Fruit fly (Drosophila melanogaster) whole organism, embryonic: ENCODE results near the gene CG45011.

Source experiments
- CG10209 ChIP-seq: fragments of 200-800 bp; sonication (Bioruptor generic); optimal IDR thresholded peaks from 3 replicates; lab custom pipeline; 2017; ENCODE audit warnings: missing biosample characterization, mild to moderate bottlenecking, missing genetic modification characterization, missing genetic modification reagents
- CG11504 ChIP-seq: fragments of 200-800 bp; sonication (Bioruptor generic); optimal IDR thresholded peaks from 3 replicates; lab custom pipeline; 2019; ENCODE audit warnings: missing biosample characterization, mild to moderate bottlenecking, missing genetic modification characterization, moderate library complexity
- CG11723 ChIP-seq: fragments of 200-800 bp; sonication (Bioruptor generic); optimal IDR thresholded peaks from 2 replicates; lab custom pipeline; 2017; ENCODE audit warnings: missing biosample characterization, mild to moderate bottlenecking, missing genetic modification characterization
- CG14441 ChIP-seq: fragments of 200-800 bp; sonication (Bioruptor generic); IDR thresholded peaks from 2 replicates; pipeline ENCODE4 v1.3.6; 2022; ENCODE audit warnings: missing biosample characterization, missing genetic modification characterization
- CG15073 ChIP-seq: fragments of 200-800 bp; sonication (Bioruptor generic); optimal IDR thresholded peaks from 2 replicates; lab custom pipeline; 2016; ENCODE audit warnings: missing biosample characterization, missing genetic modification characterization
- CG1529 ChIP-seq: fragments of 200-800 bp; sonication (Bioruptor generic); optimal IDR thresholded peaks from 3 replicates; lab custom pipeline; 2018; ENCODE audit warnings: missing biosample characterization, missing genetic modification characterization
- CG1647 ChIP-seq: fragments of 200-800 bp; sonication (Bioruptor generic); optimal IDR thresholded peaks from 3 replicates; lab custom pipeline; 2016; ENCODE audit warnings: missing biosample characterization, missing genetic modification characterization
- CG16815 ChIP-seq: fragments of 200-800 bp; sonication (Bioruptor generic); optimal IDR thresholded peaks from 3 replicates; lab custom pipeline; 2017; ENCODE audit warnings: missing biosample characterization, mild to moderate bottlenecking, missing genetic modification characterization
- CG2120 ChIP-seq: fragments of 200-800 bp; sonication (Bioruptor generic); optimal IDR thresholded peaks from 3 replicates; lab custom pipeline; 2016; ENCODE audit warnings: missing biosample characterization, missing genetic modification characterization
- CG2712 ChIP-seq: fragments of 200-800 bp; optimal IDR thresholded peaks from 3 replicates; lab custom pipeline; 2019; ENCODE audit warnings: missing biosample characterization, mild to moderate bottlenecking, missing genetic modification characterization, moderate library complexity
- CG30431 ChIP-seq: fragments of 200-800 bp; sonication (Bioruptor generic); optimal IDR thresholded peaks from 2 replicates; lab custom pipeline; 2017; ENCODE audit warnings: missing biosample characterization, missing genetic modification characterization
- CG3065 ChIP-seq: fragments of 200-800 bp; sonication (Bioruptor generic); optimal IDR thresholded peaks from 2 replicates; lab custom pipeline; 2016; ENCODE audit warnings: missing biosample characterization, missing genetic modification characterization
- CG31224 ChIP-seq: fragments of 200-800 bp; sonication (Bioruptor generic); IDR thresholded peaks from 2 replicates; pipeline ENCODE4 v1.3.6; 2022; ENCODE audit warnings: missing biosample characterization, missing genetic modification characterization
- CG31441 ChIP-seq: fragments of 200-800 bp; sonication (Bioruptor generic); IDR thresholded peaks from 2 replicates; pipeline ENCODE4 v1.3.6; 2022; ENCODE audit warnings: missing biosample characterization, missing genetic modification characterization
- CG32772 ChIP-seq: fragments of 200-800 bp; sonication (Bioruptor generic); IDR thresholded peaks from 2 replicates; pipeline ENCODE4 v1.3.6; 2022; ENCODE audit warnings: missing biosample characterization, missing genetic modification characterization
- CG7556 ChIP-seq: fragments of 200-800 bp; sonication (Bioruptor generic); optimal IDR thresholded peaks from 2 replicates; lab custom pipeline; 2017; ENCODE audit warnings: missing biosample characterization, mild to moderate bottlenecking, missing genetic modification characterization
- CG8924 ChIP-seq: fragments of 200-800 bp; optimal IDR thresholded peaks from 3 replicates; lab custom pipeline; 2019; ENCODE audit warnings: missing biosample characterization, mild to moderate bottlenecking, missing genetic modification characterization, moderate library complexity
- CrebB ChIP-seq: fragments of 200-800 bp; sonication (Bioruptor generic); optimal IDR thresholded peaks from 3 replicates; lab custom pipeline; 2018; ENCODE audit warnings: missing biosample characterization, mild to moderate bottlenecking, missing genetic modification characterization
- Dll ChIP-seq: fragments of 200-800 bp; sonication (Bioruptor generic); IDR thresholded peaks from 4 replicates; pipeline ENCODE4 v1.3.6; 2022; ENCODE audit warnings: missing biosample characterization, missing genetic modification characterization; ENCODE audit not compliant: partially characterized antibody
- Dp ChIP-seq: fragments of 200-800 bp; sonication (Bioruptor generic); optimal IDR thresholded peaks from 2 replicates; lab custom pipeline; 2018; ENCODE audit warnings: missing biosample characterization, mild to moderate bottlenecking, missing genetic modification characterization, moderate library complexity
- Dref ChIP-seq: fragments of 200-800 bp; sonication (Bioruptor generic); IDR thresholded peaks from 2 replicates; pipeline ENCODE4 v1.3.6; 2022; ENCODE audit warnings: missing biosample characterization, missing genetic modification characterization
- Ets65A ChIP-seq: fragments of 200-800 bp; sonication (Bioruptor generic); peaks from one replicate; lab custom pipeline; 2016; ENCODE audit warnings: missing biosample characterization, missing genetic modification characterization
- Fer3 ChIP-seq: fragments of 200-800 bp; sonication (Bioruptor generic); optimal IDR thresholded peaks from 2 replicates; lab custom pipeline; 2018; ENCODE audit warnings: missing biosample characterization, mild to moderate bottlenecking, missing genetic modification characterization, moderate library complexity
- Gsc ChIP-seq: fragments of 200-800 bp; sonication (Bioruptor generic); IDR thresholded peaks from 2 replicates; pipeline ENCODE4 v1.3.6; 2022; ENCODE audit warnings: missing biosample characterization, missing genetic modification characterization
- HmgZ ChIP-seq: fragments of 200-800 bp; sonication (Bioruptor generic); optimal IDR thresholded peaks from 2 replicates; lab custom pipeline; 2018; ENCODE audit warnings: missing biosample characterization, mild to moderate bottlenecking, missing genetic modification characterization
- Hr3 ChIP-seq: fragments of 200-800 bp; sonication (Bioruptor generic); optimal IDR thresholded peaks from 3 replicates; lab custom pipeline; 2016; ENCODE audit warnings: missing biosample characterization, missing genetic modification characterization
- MESR4 ChIP-seq: fragments of 200-800 bp; sonication (Bioruptor generic); optimal IDR thresholded peaks from 2 replicates; lab custom pipeline; 2018; ENCODE audit warnings: missing biosample characterization, mild to moderate bottlenecking, missing genetic modification characterization, moderate library complexity
- Meics ChIP-seq: fragments of 200-800 bp; sonication (Bioruptor generic); optimal IDR thresholded peaks from 2 replicates; lab custom pipeline; 2017; ENCODE audit warnings: missing biosample characterization, mild to moderate bottlenecking, missing genetic modification characterization
- Nf-YC ChIP-seq: fragments of 200-800 bp; optimal IDR thresholded peaks from 3 replicates; lab custom pipeline; 2019; ENCODE audit warnings: missing biosample characterization, mild to moderate bottlenecking, missing genetic modification characterization, moderate library complexity
- Rfx ChIP-seq: fragments of 200-800 bp; sonication (Bioruptor generic); IDR thresholded peaks from 2 replicates; pipeline ENCODE4 v1.3.6; 2022; ENCODE audit warnings: missing biosample characterization, missing genetic modification characterization
- Side ChIP-seq: fragments of 200-800 bp; sonication (Bioruptor generic); optimal IDR thresholded peaks from 2 replicates; lab custom pipeline; 2016; ENCODE audit warnings: missing biosample characterization, missing genetic modification characterization
- Six4 ChIP-seq: fragments of 200-800 bp; sonication (Bioruptor generic); optimal IDR thresholded peaks from 2 replicates; lab custom pipeline; 2016; ENCODE audit warnings: missing biosample characterization, missing genetic modification characterization
- Trl ChIP-seq, 3 experiments: fragments of >200 bp in 2 of 3; fragments of 200-800 bp in 1 of 3; sonication (Bioruptor generic) in 1 of 3; optimal IDR thresholded peaks; 2 replicates in 1 of 3; 3 replicates in 2 of 3; lab custom pipeline; 2016 to 2017; ENCODE audit warnings: missing biosample characterization in 1 of 3, missing genetic modification characterization in 1 of 3
- Xbp1 ChIP-seq: fragments of 200-800 bp; sonication (Bioruptor generic); optimal IDR thresholded peaks from 3 replicates; lab custom pipeline; 2016; ENCODE audit warnings: missing biosample characterization, mild to moderate bottlenecking, missing genetic modification characterization
- ap ChIP-seq: fragments of 200-800 bp; sonication (Bioruptor generic); IDR thresholded peaks from 2 replicates; pipeline ENCODE4 v1.3.6; 2022; ENCODE audit warnings: missing biosample characterization, missing genetic modification characterization
- bcd ChIP-seq: fragments of 200-800 bp; sonication (Bioruptor generic); optimal IDR thresholded peaks from 2 replicates; lab custom pipeline; 2017; ENCODE audit warnings: missing biosample characterization, mild to moderate bottlenecking, missing genetic modification characterization
- bsh ChIP-seq, 2 experiments: fragments of 200-800 bp; sonication (Bioruptor generic); optimal IDR thresholded peaks; 2 replicates each; lab custom pipeline; 2017 to 2018; ENCODE audit warnings: mild to moderate bottlenecking in 2 of 2, missing biosample characterization in 2 of 2, missing genetic modification characterization in 2 of 2, moderate library complexity in 1 of 2
- btn ChIP-seq: fragments of 200-800 bp; sonication (Bioruptor generic); optimal IDR thresholded peaks from 2 replicates; lab custom pipeline; 2016; ENCODE audit warnings: missing biosample characterization, missing genetic modification characterization
- crp ChIP-seq, 2 experiments: fragments of 200-800 bp; sonication (Bioruptor generic); optimal IDR thresholded peaks; 2 replicates in 1 of 2; 3 replicates in 1 of 2; lab custom pipeline; 2017; ENCODE audit warnings: missing biosample characterization in 2 of 2, missing genetic modification characterization in 2 of 2, mild to moderate bottlenecking in 1 of 2, moderate library complexity in 1 of 2
- danr ChIP-seq: fragments of 200-800 bp; sonication (Bioruptor generic); IDR thresholded peaks from 2 replicates; pipeline ENCODE4 v1.3.6; 2022; ENCODE audit warnings: missing biosample characterization, missing genetic modification characterization
- eve ChIP-seq, 2 experiments: fragments of >200 bp; optimal IDR thresholded peaks; 2 replicates each; lab custom pipeline; 2017; ENCODE audit warnings: missing biosample characterization in 2 of 2, missing genetic modification characterization in 2 of 2
- fd102C ChIP-seq: fragments of 200-800 bp; sonication (Bioruptor generic); optimal IDR thresholded peaks from 2 replicates; lab custom pipeline; 2018; ENCODE audit warnings: missing biosample characterization, mild to moderate bottlenecking, missing genetic modification characterization, moderate library complexity
- gcm ChIP-seq: fragments of 200-800 bp; sonication (Bioruptor generic); optimal IDR thresholded peaks from 2 replicates; lab custom pipeline; 2019; ENCODE audit warnings: missing biosample characterization, mild to moderate bottlenecking, missing genetic modification characterization, moderate library complexity
- gsb ChIP-seq: fragments of 200-800 bp; sonication (Bioruptor generic); IDR thresholded peaks from 2 replicates; pipeline ENCODE4 v1.3.6; 2022; ENCODE audit warnings: missing biosample characterization, missing genetic modification characterization
- gsb-n ChIP-seq: fragments of 200-800 bp; sonication (Bioruptor generic); optimal IDR thresholded peaks from 3 replicates; lab custom pipeline; 2018; ENCODE audit warnings: missing biosample characterization, mild to moderate bottlenecking, missing genetic modification characterization
- kay ChIP-seq: fragments of 200-800 bp; sonication (Bioruptor generic); optimal IDR thresholded peaks from 2 replicates; lab custom pipeline; 2016; ENCODE audit warnings: missing biosample characterization, missing genetic modification characterization
- lmd ChIP-seq: fragments of 200-800 bp; sonication (Bioruptor generic); IDR thresholded peaks from 2 replicates; pipeline ENCODE4 v1.3.6; 2022; ENCODE audit warnings: missing biosample characterization, missing genetic modification characterization
- nau ChIP-seq: fragments of 200-800 bp; sonication (Bioruptor generic); optimal IDR thresholded peaks from 3 replicates; lab custom pipeline; 2017; ENCODE audit warnings: missing biosample characterization, mild to moderate bottlenecking, missing genetic modification characterization, missing genetic modification reagents
- org-1 ChIP-seq: fragments of 200-800 bp; sonication (Bioruptor generic); optimal IDR thresholded peaks from 2 replicates; lab custom pipeline; 2017; ENCODE audit warnings: missing biosample characterization, missing genetic modification characterization
- vfl ChIP-seq: fragments of 200-800 bp; sonication (Bioruptor generic); optimal IDR thresholded peaks from 2 replicates; lab custom pipeline; 2016; ENCODE audit warnings: missing biosample characterization, missing genetic modification characterization
- zfh1 ChIP-seq: fragments of 200-800 bp; sonication (Bioruptor generic); IDR thresholded peaks from 3 replicates; pipeline ENCODE4 v1.3.6; 2022; ENCODE audit warnings: missing biosample characterization, missing genetic modification characterization

Gene CG45011

DNA sequence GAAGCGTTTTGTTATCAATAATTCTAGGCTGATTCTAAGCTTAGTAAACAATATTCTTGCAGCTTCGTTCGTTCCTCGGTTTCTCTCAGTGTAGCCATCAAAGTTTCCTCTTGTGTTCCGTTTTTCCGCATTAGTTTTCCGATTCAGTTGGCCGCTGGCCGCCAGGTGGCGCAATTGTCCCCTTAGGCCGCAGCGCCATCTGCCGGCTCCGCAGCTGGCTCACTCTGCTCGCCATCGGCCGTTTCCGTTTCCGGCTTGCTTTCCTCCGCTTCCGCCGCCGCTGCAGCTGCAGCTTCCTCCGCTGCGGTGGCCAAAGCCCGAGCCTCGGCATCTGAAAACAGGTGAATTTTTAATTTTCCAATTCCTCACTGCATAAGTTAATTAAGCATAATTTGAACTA lies 17.5 kb upstream of the CG45011 start (continued):
- TF ChIP-seq Ets65A (GFP tag; lab: Kevin White, UChicago) (peak; percentile 99), vfl (GFP tag; lab: Kevin White, UChicago) (peak; percentile 61), Meics (GFP tag; lab: Kevin White, UChicago) (peak; percentile 96), CG1529 (GFP tag; lab: Kevin White, UChicago) (peak; percentile 96), gcm (GFP tag; lab: Kevin White, UChicago) (peak; percentile 91), CG14441 (GFP tag; lab: Robert Waterston, UW) (peak; percentile 89), zfh1 (GFP tag; lab: Robert Waterston, UW) (peak; percentile 97), lmd (GFP tag; lab: Robert Waterston, UW) (peak; percentile 78), fd102C (GFP tag; lab: Kevin White, UChicago) (peak; percentile 98), ap (GFP tag; lab: Robert Waterston, UW) (peak; percentile 91), Rfx (peak; percentile 91), kay (GFP tag; lab: Kevin White, UChicago) (peak; percentile 40), Dref (GFP tag; lab: Robert Waterston, UW) (peak; percentile 27; the same call in 1 of the 2 replicates), CG2712 (peak; percentile 92), CrebB (peak; percentile 89), HmgZ (tag; lab: Kevin White, UChicago) (peak; percentile 58), CG8924 (tag; lab: Kevin White, UChicago) (peak; percentile 78), MESR4 (GFP tag; lab: Kevin White, UChicago) (peak; percentile 52), org-1 (peak; percentile 91), crp (GFP tag; optimal IDR thresholded peaks at IDR 0.05; lab: Kevin White, UChicago) (peak in 1 of 2 experiments; percentile 27), CG15073 (peak; percentile 74), Xbp1 (GFP tag; lab: Kevin White, UChicago) (peak; percentile 95), gsb (GFP tag; lab: Robert Waterston, UW) (peak; percentile 83), Nf-YC (peak; percentile 72), danr (GFP tag; lab: Robert Waterston, UW) (peak; percentile 79), gsb-n (peak; percentile 91), CG31224 (GFP tag; lab: Robert Waterston, UW) (peak; percentile 68), CG31441 (GFP tag; lab: Robert Waterston, UW) (peak; percentile 96), CG11723 (peak; percentile 97), bcd (GFP tag; lab: Kevin White, UChicago) (peak; percentile 97), Hr3 (GFP tag; lab: Kevin White, UChicago) (peak; percentile 87), CG10209 (GFP tag; lab: Kevin White, UChicago) (peak; percentile 95), btn (GFP tag; lab: Kevin White, UChicago) (peak; percentile 97), CG1647 (peak; percentile 85), Trl (optimal IDR thresholded peaks at IDR 0.05; lab: Kevin White, UChicago) (no peak), Trl (GFP tag; optimal IDR thresholded peaks at IDR 0.05; lab: Kevin White, UChicago) (peak; percentile 93), CG2120 (GFP tag; lab: Kevin White, UChicago) (peak; percentile 43), CG32772 (GFP tag; lab: Robert Waterston, UW) (peak; percentile 87), Dp (peak; percentile 1), eve (GFP tag; optimal IDR thresholded peaks at IDR 0.05; lab: Kevin White, UChicago) (peak in 1 of 2 experiments; percentile 54), Dll (GFP tag; lab: Robert Waterston, UW) (no peak), Side (GFP tag; lab: Kevin White, UChicago) (peak; percentile 93), nau (GFP tag; lab: Kevin White, UChicago) (peak; percentile 96), CG7556 (GFP tag; lab: Kevin White, UChicago) (peak; percentile 82), Gsc (GFP tag; lab: Robert Waterston, UW) (no peak), CG11504 (tag; lab: Kevin White, UChicago) (peak; percentile 87), CG3065 (GFP tag; lab: Kevin White, UChicago) (peak; percentile 92), CG16815 (GFP tag; lab: Kevin White, UChicago) (peak; percentile 91), bsh (GFP tag; optimal IDR thresholded peaks at IDR 0.05; lab: Kevin White, UChicago) (peak; percentile 51 to 93), Fer3 (tag; lab: Kevin White, UChicago) (peak; percentile 89), CG30431 (GFP tag; lab: Kevin White, UChicago) (peak; percentile 98), Six4 (GFP tag; lab: Kevin White, UChicago) (peak; percentile 96)
